Worm (Caenorhabditis elegans) whole organism, midembryonic: ENCODE measurements around the gene gpcp-1.
A peak's percentile ranks its signal among the peaks of the same experiment; 100 is the strongest.

Experiments used
- flt-1 ChIP-seq: fragments of 200-800 bp; sonication (Bioruptor generic); IDR thresholded peaks from 2 replicates; pipeline ENCODE4 v1.3.6; 2022; ENCODE audit warnings: missing genetic modification characterization, missing compliant biosample characterization
- med-1 ChIP-seq: sonication (generic microtip); optimal IDR thresholded peaks from 2 replicates; lab custom pipeline; 2017; ENCODE audit warnings: missing genetic modification characterization, mild to moderate bottlenecking, missing compliant biosample characterization, antibody characterized with exemption, missing genetic modification reagents; ENCODE audit not compliant: insufficient read depth
- tab-1 ChIP-seq: fragments of 200-800 bp; sonication (Bioruptor generic); IDR thresholded peaks from 2 replicates; pipeline ENCODE4 v1.3.6; 2022; ENCODE audit warnings: missing genetic modification characterization, missing compliant biosample characterization

- TF ChIP-seq tab-1 (GFP tag; lab: Robert Waterston, UW) (peak; percentile 78), flt-1 (peak; percentile 88), med-1 (GFP tag; lab: Kevin White, UChicago) (no peak)
Measured at ce11 chrX:3127626-3128142, 17.3 kb upstream of the gpcp-1 start.
